Worm (Caenorhabditis elegans) whole organism, L1 larva: ENCODE data around the gene H39E20.1.

Source experiments
- C04F5.9 ChIP-seq: sonication (generic microtip); optimal IDR thresholded peaks from 2 replicates; lab custom pipeline; 2016; ENCODE audit warnings: missing genetic modification characterization, missing compliant biosample characterization
- F16B12.6 ChIP-seq: fragments of 150-350 bp; optimal IDR thresholded peaks from 2 replicates; lab custom pipeline; 2014; ENCODE audit warnings: missing biosample characterization, missing genetic modification characterization
- aha-1 ChIP-seq: fragments of 150-350 bp; optimal IDR thresholded peaks from 2 replicates; lab custom pipeline; 2014; ENCODE audit warnings: missing biosample characterization, missing genetic modification characterization
- alr-1 ChIP-seq: fragments of 200-800 bp; sonication (Bioruptor generic); optimal IDR thresholded peaks from 2 replicates; lab custom pipeline; 2018; ENCODE audit warnings: borderline replicate concordance, mild to moderate bottlenecking, missing genetic modification characterization, missing compliant biosample characterization
- aly-2 ChIP-seq: fragments of 150-350 bp; optimal IDR thresholded peaks from 2 replicates; lab custom pipeline; 2014; ENCODE audit warnings: missing biosample characterization, missing genetic modification characterization
- ama-1 ChIP-seq: fragments of 150-350 bp; optimal IDR thresholded peaks from 2 replicates; lab custom pipeline; 2014
- blmp-1 ChIP-seq: fragments of 150-350 bp; optimal IDR thresholded peaks from 2 replicates; lab custom pipeline; 2014; ENCODE audit warnings: missing biosample characterization, missing genetic modification characterization
- ceh-82 ChIP-seq, 3 experiments: fragments of 150-350 bp in 1 of 3; sonication (generic microtip) in 2 of 3; optimal IDR thresholded peaks; 2 replicates each; lab custom pipeline; 2014 to 2017; ENCODE audit warnings: missing biosample characterization in 3 of 3, missing genetic modification characterization in 3 of 3
- ceh-90 ChIP-seq: sonication (generic microtip); optimal IDR thresholded peaks from 2 replicates; lab custom pipeline; 2016; ENCODE audit warnings: missing genetic modification characterization, missing compliant biosample characterization
- ces-1 ChIP-seq: fragments of 150-350 bp; optimal IDR thresholded peaks from 2 replicates; lab custom pipeline; 2014; ENCODE audit warnings: missing biosample characterization, missing genetic modification reagents, missing genetic modification characterization
- dpl-1 ChIP-seq, 3 experiments: fragments of 150-350 bp in 2 of 3; sonication (generic microtip) in 1 of 3; optimal IDR thresholded peaks; 2 replicates each; lab custom pipeline; 2014 to 2017; ENCODE audit warnings: missing biosample characterization in 3 of 3, missing genetic modification characterization in 3 of 3, missing genetic modification reagents in 3 of 3
- dsc-1 ChIP-seq: sonication (generic microtip); optimal IDR thresholded peaks from 2 replicates; lab custom pipeline; 2016; ENCODE audit warnings: mild to moderate bottlenecking, missing genetic modification characterization, missing compliant biosample characterization
- egl-27 ChIP-seq, 2 experiments: fragments of 150-350 bp in 1 of 2; sonication (generic microtip); optimal IDR thresholded peaks; 3 replicates each; lab custom pipeline; 2017 to 2018; ENCODE audit warnings: missing biosample characterization in 2 of 2, missing genetic modification characterization in 2 of 2, missing genetic modification reagents in 2 of 2
- elt-2 ChIP-seq: sonication (generic microtip); optimal IDR thresholded peaks from 2 replicates; lab custom pipeline; 2016; ENCODE audit warnings: missing genetic modification characterization, mild to moderate bottlenecking, inconsistent platforms, missing compliant biosample characterization, missing genetic modification reagents
- elt-3 ChIP-seq, 6 experiments: fragments of 150-350 bp in 1 of 6; sonication (generic microtip); optimal IDR thresholded peaks; 2 replicates each; lab custom pipeline; 2017 to 2018; ENCODE audit warnings: missing biosample characterization in 6 of 6, missing genetic modification characterization in 6 of 6, inconsistent platforms in 1 of 6
- fkh-8 ChIP-seq: sonication (generic microtip); optimal IDR thresholded peaks from 2 replicates; lab custom pipeline; 2016; ENCODE audit warnings: mild to moderate bottlenecking, missing genetic modification characterization, missing compliant biosample characterization
- grh-1 ChIP-seq: fragments of 200-800 bp; sonication (Bioruptor generic); IDR thresholded peaks from 2 replicates; pipeline ENCODE4 v1.3.6; 2022; ENCODE audit warnings: missing genetic modification reagents, missing genetic modification characterization, missing compliant biosample characterization
- jun-1 ChIP-seq: fragments of 150-350 bp; optimal IDR thresholded peaks from 2 replicates; lab custom pipeline; 2014; ENCODE audit warnings: missing biosample characterization, missing genetic modification reagents, missing genetic modification characterization
- lin-14 ChIP-seq: fragments of 200-800 bp; sonication (Bioruptor generic); optimal IDR thresholded peaks from 2 replicates; lab custom pipeline; 2018; ENCODE audit warnings: mild to moderate bottlenecking, missing genetic modification characterization, moderate library complexity, missing compliant biosample characterization
- lin-15B ChIP-seq: fragments of 150-350 bp; sonication (generic microtip); optimal IDR thresholded peaks from 3 replicates; lab custom pipeline; 2014; ENCODE audit warnings: missing biosample characterization, missing genetic modification characterization
- lin-39 ChIP-seq: fragments of 150-350 bp; optimal IDR thresholded peaks from 2 replicates; lab custom pipeline; 2014; ENCODE audit warnings: missing biosample characterization, missing genetic modification reagents, missing genetic modification characterization
- lsy-2 ChIP-seq, 2 experiments: fragments of 150-350 bp; optimal IDR thresholded peaks; 2 replicates each; lab custom pipeline; 2014; ENCODE audit warnings: missing biosample characterization in 2 of 2, missing genetic modification characterization in 2 of 2
- mab-9 ChIP-seq: fragments of 200-800 bp; sonication (Bioruptor generic); IDR thresholded peaks from 2 replicates; pipeline ENCODE4 v1.3.6; 2022; ENCODE audit warnings: missing genetic modification reagents, missing genetic modification characterization, missing compliant biosample characterization
- mef-2 ChIP-seq: fragments of 150-350 bp; optimal IDR thresholded peaks from 2 replicates; lab custom pipeline; 2014; ENCODE audit warnings: missing biosample characterization, missing genetic modification characterization
- nhr-11 ChIP-seq: fragments of 150-350 bp; optimal IDR thresholded peaks from 2 replicates; lab custom pipeline; 2014; ENCODE audit warnings: missing biosample characterization, missing genetic modification characterization
- nhr-19 ChIP-seq: fragments of 200-800 bp; sonication (Bioruptor generic); conservative IDR thresholded peaks from 2 replicates; pipeline ENCODE4 v1.3.6; 2022; ENCODE audit warnings: missing genetic modification characterization, missing compliant biosample characterization
- nhr-20 ChIP-seq: sonication (generic microtip); optimal IDR thresholded peaks from 2 replicates; lab custom pipeline; 2016; ENCODE audit warnings: mild to moderate bottlenecking, missing genetic modification characterization, missing compliant biosample characterization
- nhr-71 ChIP-seq: sonication (generic microtip); optimal IDR thresholded peaks from 2 replicates; lab custom pipeline; 2016; ENCODE audit warnings: mild to moderate bottlenecking, missing genetic modification characterization, moderate library complexity, missing compliant biosample characterization
- pag-3 ChIP-seq: sonication (generic microtip); optimal IDR thresholded peaks from 2 replicates; lab custom pipeline; 2017; ENCODE audit warnings: missing genetic modification characterization, mild to moderate bottlenecking, missing compliant biosample characterization, antibody characterized with exemption, borderline replicate concordance; ENCODE audit not compliant: insufficient read depth
- skn-1 ChIP-seq: fragments of 150-350 bp; optimal IDR thresholded peaks from 2 replicates; lab custom pipeline; 2014; ENCODE audit warnings: missing biosample characterization, missing genetic modification characterization
- snu-23 ChIP-seq: sonication (generic microtip); optimal IDR thresholded peaks from 2 replicates; lab custom pipeline; 2016; ENCODE audit warnings: missing genetic modification characterization, missing compliant biosample characterization
- sptf-1 ChIP-seq: fragments of 150-350 bp; optimal IDR thresholded peaks from 2 replicates; lab custom pipeline; 2014; ENCODE audit warnings: missing biosample characterization, missing genetic modification characterization
- unc-130 ChIP-seq: fragments of 150-350 bp; optimal IDR thresholded peaks from 2 replicates; lab custom pipeline; 2017; ENCODE audit warnings: missing biosample characterization, missing genetic modification characterization, inconsistent platforms
- unc-62 ChIP-seq: fragments of 150-350 bp; optimal IDR thresholded peaks from 2 replicates; lab custom pipeline; 2014; ENCODE audit warnings: missing biosample characterization, missing genetic modification reagents, missing genetic modification characterization
- unc-86 ChIP-seq: sonication (generic microtip); optimal IDR thresholded peaks from 2 replicates; lab custom pipeline; 2016; ENCODE audit warnings: missing genetic modification characterization, missing compliant biosample characterization
- unc-98 ChIP-seq: fragments of 200-800 bp; sonication (Bioruptor generic); IDR thresholded peaks from 2 replicates; pipeline ENCODE4 v1.3.6; 2022; ENCODE audit warnings: missing genetic modification characterization, missing compliant biosample characterization
- zag-1 ChIP-seq: fragments of 150-350 bp; optimal IDR thresholded peaks from 2 replicates; lab custom pipeline; 2014; ENCODE audit warnings: missing biosample characterization, missing genetic modification characterization
- ztf-11 ChIP-seq, 2 experiments: sonication (generic microtip); optimal IDR thresholded peaks; 2 replicates each; lab custom pipeline; 2016 to 2017; ENCODE audit warnings: missing genetic modification characterization in 2 of 2, missing biosample characterization in 1 of 2, missing compliant biosample characterization in 1 of 2
- ztf-4 ChIP-seq: fragments of 150-350 bp; optimal IDR thresholded peaks from 2 replicates; lab custom pipeline; 2014; ENCODE audit warnings: missing biosample characterization, missing genetic modification characterization

The H39E20.1 gene

DNA sequence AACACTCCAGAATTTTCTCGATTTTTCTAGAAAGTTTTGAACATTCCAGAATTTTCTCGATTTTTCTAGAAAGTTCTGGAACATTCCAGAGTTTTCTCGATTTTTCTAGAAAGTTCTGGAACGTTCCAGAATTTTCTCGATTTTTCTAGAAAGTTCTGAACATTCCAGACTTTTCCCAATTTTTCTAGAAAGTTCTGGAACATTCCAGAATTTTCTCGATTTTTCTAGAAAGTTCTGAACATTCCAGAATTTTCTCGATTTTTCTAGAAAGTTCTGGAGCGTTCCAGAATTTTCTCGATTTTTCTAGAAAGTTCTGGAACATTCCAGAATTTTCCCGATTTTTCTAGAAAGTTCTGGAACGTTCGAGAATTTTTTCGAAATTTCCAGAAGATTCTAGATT, 22.3 kb downstream of the H39E20.1 start:
- TF ChIP-seq mab-9 (GFP tag; lab: Robert Waterston, UW) (0 out of 2 replicates have a peak, but pooled peaks have one; percentile 14), unc-98 (0 out of 2 replicates have a peak, but pooled peaks have one; percentile 45)

DNA sequence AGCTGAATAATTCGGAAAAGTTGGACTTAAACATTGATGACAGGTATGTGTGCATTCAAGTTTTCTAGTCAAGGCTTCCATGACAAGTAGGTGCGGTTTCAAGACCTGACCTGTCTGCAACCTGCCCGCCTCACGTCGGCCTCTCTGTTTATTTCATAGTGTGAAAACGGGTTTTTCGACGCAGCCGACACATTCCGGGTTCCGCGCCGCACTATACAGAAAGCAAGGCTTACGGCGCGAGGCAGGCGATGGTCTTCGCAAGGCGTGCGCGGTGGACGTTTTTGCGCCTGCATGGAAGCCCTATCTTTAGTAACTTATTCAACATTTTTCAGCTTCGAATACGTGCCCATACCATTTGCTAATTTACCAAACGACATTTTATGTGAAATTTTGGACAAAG, 25.0 kb downstream of the H39E20.1 start:
- TF ChIP-seq blmp-1 (tag; lab: Kevin White, UChicago) = no peak
- no peak for TF ChIP-seq C04F5.9 (tag; lab: Kevin White, UChicago)
- no peak for TF ChIP-seq lin-39
- TF ChIP-seq snu-23 (GFP tag; lab: Kevin White, UChicago) = no peak
- no peak for TF ChIP-seq F16B12.6 (tag; lab: Kevin White, UChicago)
- no peak for TF ChIP-seq pag-3 (tag; lab: Kevin White, UChicago)
- no peak for TF ChIP-seq lin-14 (GFP tag; lab: Kevin White, UChicago)
- no peak for TF ChIP-seq ama-1 (lab: Kevin White, UChicago)
- no peak for TF ChIP-seq mab-9 (GFP tag; lab: Robert Waterston, UW)
- TF ChIP-seq aly-2 (tag; lab: Kevin White, UChicago) = no peak
- no peak for TF ChIP-seq unc-62 (GFP tag; lab: Kevin White, UChicago)
- no peak for TF ChIP-seq unc-86 (tag; lab: Kevin White, UChicago)
- TF ChIP-seq ztf-11 (tag; optimal IDR thresholded peaks at IDR 0.05; lab: Kevin White, UChicago) = no peak
- TF ChIP-seq nhr-20 (tag; lab: Kevin White, UChicago) = no peak
- TF ChIP-seq lin-15B = no peak

DNA sequence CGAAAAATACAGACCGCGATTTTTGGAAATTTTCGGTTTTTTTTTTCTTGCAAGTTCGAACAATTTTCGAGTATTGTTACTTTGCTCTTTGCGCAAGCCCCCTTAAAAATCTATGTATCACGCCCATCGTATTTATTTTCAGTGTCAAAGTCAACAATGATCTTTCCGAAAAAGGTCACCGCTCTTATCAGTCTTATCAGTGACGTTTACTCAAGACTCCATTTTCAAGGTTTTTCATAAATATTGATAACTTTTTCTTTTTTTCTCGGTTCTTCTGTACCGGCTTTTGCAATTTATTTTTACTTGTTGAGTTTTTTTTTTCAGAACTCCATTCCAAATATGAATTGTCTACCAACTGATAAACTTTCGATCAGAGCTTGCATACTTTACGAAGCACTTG, 25.7 kb downstream of the H39E20.1 start, which contains the start of gene fbxa-190:
Gene fbxa-190, plus strand, starts transcription at position 325 of the 400 bp plus-strand sequence.
- TF ChIP-seq ceh-90 (tag; lab: Kevin White, UChicago) = no peak
- no peak for TF ChIP-seq jun-1 (tag; lab: Kevin White, UChicago)
- TF ChIP-seq elt-2 (tag; lab: Kevin White, UChicago) = peak; percentile 32

DNA sequence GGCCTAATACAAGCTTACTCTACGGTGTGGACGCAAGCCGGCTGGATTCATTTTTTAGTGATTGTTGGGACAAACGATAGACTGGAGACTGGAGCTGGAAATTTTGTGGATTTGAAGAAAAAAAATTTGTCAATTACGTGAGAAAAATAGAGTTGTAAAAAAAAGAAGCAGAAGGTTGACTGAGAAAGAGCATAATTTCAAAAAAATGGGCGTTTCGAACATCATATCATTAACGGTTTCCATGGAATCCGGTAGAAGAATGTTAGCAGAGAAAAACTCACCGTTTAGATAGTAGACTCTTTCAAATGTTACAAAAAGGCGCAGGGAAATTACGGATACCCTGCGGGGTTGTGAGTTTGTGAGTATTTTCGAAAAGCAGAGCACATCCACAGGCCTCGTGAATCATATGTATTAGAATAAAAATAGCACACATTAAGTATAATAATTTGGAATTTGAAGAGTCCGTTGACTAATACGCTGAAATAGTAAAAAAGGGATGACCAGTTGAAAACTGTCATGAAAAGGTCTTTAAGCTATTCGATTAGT, 26.6 kb downstream of the H39E20.1 start, which contains the start of gene F56C3.7:
Gene F56C3.7, minus strand, starts transcription at position 51 of the 546 bp plus-strand sequence.
- TF ChIP-seq dsc-1 (tag; lab: Kevin White, UChicago) (peak; percentile 51), lsy-2 (tag; optimal IDR thresholded peaks at IDR 0.05; lab: Kevin White, UChicago) (no peak)
- TF ChIP-seq, all 84 proteins: peak for 1

DNA sequence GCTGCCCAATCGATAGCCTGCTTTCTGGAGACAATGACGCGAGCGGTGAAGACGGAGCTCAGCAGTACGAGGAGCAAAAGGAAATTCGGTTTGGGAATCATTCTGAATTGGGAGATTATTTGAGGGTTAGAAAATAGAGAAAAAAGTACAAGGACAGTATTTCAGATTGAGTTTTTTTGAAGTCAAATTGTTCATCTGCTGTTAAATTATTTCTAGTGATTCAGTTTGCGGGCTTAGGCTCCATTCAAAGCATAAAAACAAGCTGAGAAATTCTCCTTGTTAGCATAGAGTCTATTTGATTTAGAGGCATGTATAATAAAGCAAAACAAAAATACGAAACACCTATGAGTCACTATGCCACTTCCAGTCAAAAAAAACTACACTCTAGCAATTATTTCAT, 30.0 kb downstream of the H39E20.1 start, which contains the start of gene dgn-2:
Gene dgn-2, minus strand, starts transcription at position 101 of the 400 bp plus-strand sequence.
- TF ChIP-seq nhr-11 (tag; lab: Kevin White, UChicago) (no peak), alr-1 (tag; lab: Kevin White, UChicago) (no peak), aha-1 (tag; lab: Kevin White, UChicago) (no peak)

DNA sequence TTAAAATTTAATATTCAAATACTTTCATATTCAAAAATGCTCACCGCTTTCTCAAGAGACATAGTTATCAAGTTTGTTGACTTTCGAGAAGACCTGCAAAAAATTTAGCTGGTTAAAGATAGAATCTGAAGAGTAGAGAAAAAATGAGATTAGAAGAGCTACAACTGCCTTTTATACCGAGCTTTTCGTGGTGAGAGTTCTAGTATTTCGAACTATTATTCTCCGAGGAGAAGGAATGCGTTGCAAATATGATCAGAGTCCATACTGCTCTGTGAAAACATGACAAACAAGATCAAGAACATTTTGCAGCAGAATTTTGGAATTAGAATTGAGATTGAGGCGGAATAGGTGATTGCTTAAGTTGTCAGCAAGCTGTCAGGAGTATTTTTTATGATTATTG, 36.8 kb downstream of the H39E20.1 start, which contains the start of gene F56C3.4:
Gene F56C3.4, minus strand, starts transcription at position 101 of the 400 bp plus-strand sequence.
- TF ChIP-seq unc-62 (GFP tag; lab: Kevin White, UChicago) (no peak), dsc-1 (tag; lab: Kevin White, UChicago) (no peak), unc-130 (tag; lab: Kevin White, UChicago) (no peak), jun-1 (tag; lab: Kevin White, UChicago) (no peak), sptf-1 (tag; lab: Kevin White, UChicago) (no peak), elt-3 (tag; optimal IDR thresholded peaks at IDR 0.05; lab: Kevin White, UChicago) (no peak), egl-27 (tag; optimal IDR thresholded peaks at IDR 0.05; lab: Kevin White, UChicago) (no peak), skn-1 (no peak), nhr-19 (GFP tag; lab: Robert Waterston, UW) (no peak), fkh-8 (tag; lab: Kevin White, UChicago) (no peak), ztf-4 (tag; lab: Kevin White, UChicago) (no peak), mef-2 (tag; lab: Kevin White, UChicago) (no peak), ceh-82 (tag; optimal IDR thresholded peaks at IDR 0.05; lab: Kevin White, UChicago) (no peak), alr-1 (tag; lab: Kevin White, UChicago) (no peak), dpl-1 (GFP tag; optimal IDR thresholded peaks at IDR 0.05; lab: Kevin White, UChicago) (no peak), nhr-71 (tag; lab: Kevin White, UChicago) (no peak), zag-1 (no peak), pag-3 (tag; lab: Kevin White, UChicago) (no peak), grh-1 (GFP tag; lab: Robert Waterston, UW) (no peak), ces-1 (GFP tag; lab: Kevin White, UChicago) (no peak)
